Fruit fly (Drosophila melanogaster) whole organism, pupa: ENCODE results near the gene CG13312.

ENCODE experiments used
- CG12605 ChIP-seq: fragments of 200-800 bp; sonication (Bioruptor generic); IDR thresholded peaks from 2 replicates; pipeline ENCODE4 v1.3.6; 2022; ENCODE audit warnings: missing biosample characterization, missing genetic modification characterization
- CG15710 ChIP-seq: fragments of 200-800 bp; sonication (Bioruptor generic); optimal IDR thresholded peaks from 2 replicates; lab custom pipeline; 2018; ENCODE audit warnings: missing biosample characterization, mild to moderate bottlenecking, missing genetic modification characterization, moderate library complexity
- Pif1B ChIP-seq: fragments of 200-800 bp; sonication (Bioruptor generic); optimal IDR thresholded peaks from 3 replicates; lab custom pipeline; 2016; ENCODE audit warnings: missing biosample characterization, missing genetic modification characterization

DNA sequence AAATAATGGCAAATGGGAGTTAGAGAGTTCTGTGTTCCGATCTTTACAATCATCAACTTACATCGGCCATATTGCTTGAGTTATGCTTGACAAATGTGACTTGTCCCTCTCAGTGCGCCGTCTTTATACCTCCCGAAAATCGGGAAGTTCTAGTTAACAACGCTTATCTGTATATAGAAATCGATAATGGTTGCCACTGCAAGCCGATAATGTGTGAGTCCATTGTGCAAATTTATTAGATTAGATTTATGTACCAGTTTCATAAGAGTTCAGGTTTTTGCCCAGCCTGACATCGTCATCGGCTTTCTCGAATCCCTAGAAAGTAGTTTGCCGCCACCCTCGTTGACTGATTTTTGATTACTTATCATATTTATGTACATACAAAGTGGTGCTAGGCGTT, 18.6 kb downstream of the CG13312 start, which contains the start of gene Acbp5:
- no peak for TF ChIP-seq CG12605 (GFP tag; lab: Robert Waterston, UW)
- no peak for TF ChIP-seq CG15710 (tag; lab: Kevin White, UChicago)
- no peak for TF ChIP-seq Pif1B (GFP tag; lab: Kevin White, UChicago)
